Worm (Caenorhabditis elegans): Measurements from ENCODE around the gene irld-24.

irld-24 gene

ce11 chrX:13974448-13975071 lies 11.8 kb upstream of the irld-24 start (continued):
- TF ChIP-seq blmp-1 (tag; optimal IDR thresholded peaks at IDR 0.05; ENCODE audit: insufficient read depth) (peak; percentile 87), lin-11 (tag; optimal IDR thresholded peaks at IDR 0.05) (no peak), lsy-2 (tag; optimal IDR thresholded peaks at IDR 0.05) (no peak), egl-27 (tag; optimal IDR thresholded peaks at IDR 0.05) (peak; percentile 58), Y55F3AM.14 (GFP tag; optimal IDR thresholded peaks at IDR 0.05) (no peak), nhr-129 (tag; optimal IDR thresholded peaks at IDR 0.05) (no peak), elt-1 (tag; optimal IDR thresholded peaks at IDR 0.05) (peak; percentile 59), ZK546.5 (tag; optimal IDR thresholded peaks at IDR 0.05) (no peak), nhr-237 (tag; optimal IDR thresholded peaks at IDR 0.05) (no peak)

DNA sequence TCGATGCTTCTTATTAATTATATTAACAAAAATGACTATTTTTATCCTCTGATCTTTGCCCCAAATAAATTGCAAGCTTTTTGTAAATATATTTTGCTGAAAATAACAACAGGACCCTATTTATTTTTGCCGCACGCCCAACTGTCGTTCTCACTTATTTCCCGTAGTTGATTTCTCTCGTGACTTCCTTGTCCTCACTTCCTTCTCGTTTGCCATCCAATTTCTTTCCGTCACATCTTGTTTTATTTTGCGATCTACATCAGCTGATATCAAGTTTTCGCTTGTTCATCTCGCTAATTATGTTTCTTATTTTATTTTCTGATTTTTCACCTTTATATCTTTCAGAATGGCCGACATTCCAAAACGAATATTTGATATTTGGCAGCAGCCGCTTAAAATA lies 11.1 kb upstream of the irld-24 start, which contains the start of gene F48F7.5:
TSS of gene F48F7.5 (plus strand) at position 340 of the 400 bp plus-strand sequence.
- TF ChIP-seq peb-1 (tag; optimal IDR thresholded peaks at IDR 0.05) (no peak), F13H6.1 (tag; optimal IDR thresholded peaks at IDR 0.05) (peak; percentile 56), lsy-2 (tag; optimal IDR thresholded peaks at IDR 0.05) (peak in 1 of 2 experiments; percentile 55), crh-2 (tag; optimal IDR thresholded peaks at IDR 0.05) (peak; percentile 37), ztf-11 (tag; optimal IDR thresholded peaks at IDR 0.05) (no peak), ceh-16 (tag; optimal IDR thresholded peaks at IDR 0.05) (peak; percentile 22), nhr-23 (tag; optimal IDR thresholded peaks at IDR 0.05) (no peak), egl-27 (tag; optimal IDR thresholded peaks at IDR 0.05) (peak; percentile 52), skn-1 (tag; optimal IDR thresholded peaks at IDR 0.05) (no peak), sma-3 (GFP tag; optimal IDR thresholded peaks at IDR 0.05) (peak; percentile 49), snpc-4 (tag; optimal IDR thresholded peaks at IDR 0.05) (peak; percentile 31), nhr-6 (tag; optimal IDR thresholded peaks at IDR 0.05) (peak; percentile 13), sma-9 (GFP tag; optimal IDR thresholded peaks at IDR 0.05) (peak; percentile 86), sma-9 (tag; optimal IDR thresholded peaks at IDR 0.05) (no peak), blmp-1 (tag; optimal IDR thresholded peaks at IDR 0.05; ENCODE audit: insufficient read depth) (peak; percentile 64), sem-4 (tag; optimal IDR thresholded peaks at IDR 0.05) (peak; percentile 84), C34F6.9 (tag; optimal IDR thresholded peaks at IDR 0.05) (peak; percentile 31), ztf-4 (tag; optimal IDR thresholded peaks at IDR 0.05) (no peak), nhr-25 (tag; optimal IDR thresholded peaks at IDR 0.05) (peak; percentile 81), unc-39 (tag; optimal IDR thresholded peaks at IDR 0.05) (no peak), nhr-21 (tag; optimal IDR thresholded peaks at IDR 0.05) (peak; percentile 43), mdl-1 (tag; optimal IDR thresholded peaks at IDR 0.05) (peak in 1 of 2 experiments; percentile 50), nhr-129 (tag; optimal IDR thresholded peaks at IDR 0.05) (peak; percentile 76), zag-1 (tag; optimal IDR thresholded peaks at IDR 0.05) (no peak)

DNA sequence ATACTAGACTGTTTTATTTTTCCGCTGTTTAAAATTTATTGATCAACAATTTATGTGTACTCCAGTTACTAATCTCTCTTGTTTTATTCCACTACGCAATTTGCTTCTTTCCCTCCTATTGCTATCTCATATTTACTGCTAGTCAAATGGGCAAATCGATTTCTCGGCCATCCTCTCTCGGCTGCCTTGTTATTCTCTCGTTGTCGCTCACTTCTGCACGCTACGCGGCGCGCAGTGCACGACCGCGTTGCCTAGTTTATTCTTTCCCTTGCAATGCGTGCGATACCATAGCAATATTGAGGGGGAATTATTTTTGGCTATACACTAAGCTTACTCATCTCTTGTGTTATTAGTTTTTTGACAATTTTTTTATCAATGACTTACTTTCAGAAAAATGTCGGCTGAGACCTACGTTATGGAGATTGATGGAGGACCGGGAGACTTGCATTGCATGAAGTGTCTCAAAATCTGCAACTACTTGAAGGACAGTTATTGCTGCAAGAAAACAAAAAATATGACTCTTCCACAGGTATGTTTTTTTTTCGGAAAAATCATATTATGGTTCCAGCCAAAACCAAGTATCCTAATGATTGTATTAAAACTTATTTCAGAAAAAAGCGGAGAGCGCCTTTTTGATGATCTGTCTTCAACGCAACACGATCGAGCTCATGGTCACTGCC lies 8.8 kb upstream of the irld-24 start, which contains the start of gene F48F7.6:
TSS of gene F48F7.6 (plus strand) at position 391 of the 680 bp plus-strand sequence.
- TF ChIP-seq nhr-11 (tag; optimal IDR thresholded peaks at IDR 0.05) (no peak), lin-11 (tag; optimal IDR thresholded peaks at IDR 0.05) (peak; percentile 36), unc-55 (GFP tag; optimal IDR thresholded peaks at IDR 0.05) (peak; percentile 35), egl-27 (tag; optimal IDR thresholded peaks at IDR 0.05) (no peak), nhr-21 (tag; optimal IDR thresholded peaks at IDR 0.05) (no peak), sem-4 (tag; optimal IDR thresholded peaks at IDR 0.05) (peak; percentile 8), mbf-1 (tag; optimal IDR thresholded peaks at IDR 0.05) (no peak), C34F6.9 (tag; optimal IDR thresholded peaks at IDR 0.05) (peak; percentile 67), blmp-1 (tag; optimal IDR thresholded peaks at IDR 0.05; ENCODE audit: insufficient read depth) (no peak), Y55F3AM.14 (GFP tag; optimal IDR thresholded peaks at IDR 0.05) (no peak), dmd-4 (tag; optimal IDR thresholded peaks at IDR 0.05) (no peak), R02D3.7 (tag; optimal IDR thresholded peaks at IDR 0.05) (no peak), nhr-129 (tag; optimal IDR thresholded peaks at IDR 0.05) (peak; percentile 75), unc-62 (GFP tag; optimal IDR thresholded peaks at IDR 0.05) (no peak), F13H6.1 (tag; optimal IDR thresholded peaks at IDR 0.05) (peak; percentile 2), ztf-1 (GFP tag; conservative IDR thresholded peaks at IDR 0.05) (no peak), peb-1 (tag; optimal IDR thresholded peaks at IDR 0.05) (no peak), aly-2 (tag; optimal IDR thresholded peaks at IDR 0.05) (no peak), nhr-23 (tag; optimal IDR thresholded peaks at IDR 0.05) (no peak), nhr-6 (tag; optimal IDR thresholded peaks at IDR 0.05) (no peak), sma-9 (GFP tag; optimal IDR thresholded peaks at IDR 0.05) (no peak), sma-9 (tag; optimal IDR thresholded peaks at IDR 0.05) (no peak), sma-3 (GFP tag; optimal IDR thresholded peaks at IDR 0.05) (no peak), ceh-82 (tag; optimal IDR thresholded peaks at IDR 0.05) (no peak), ztf-11 (tag; optimal IDR thresholded peaks at IDR 0.05) (no peak), lsy-2 (tag; optimal IDR thresholded peaks at IDR 0.05) (peak in 1 of 2 experiments; percentile 54), ama-1 (optimal IDR thresholded peaks at IDR 0.05) (peak; percentile 1), ztf-4 (tag; optimal IDR thresholded peaks at IDR 0.05) (peak; percentile 8), crh-2 (tag; optimal IDR thresholded peaks at IDR 0.05) (peak; percentile 28), zag-1 (tag; optimal IDR thresholded peaks at IDR 0.05) (no peak), gmeb-1 (tag; optimal IDR thresholded peaks at IDR 0.05) (peak; percentile 14), elt-1 (tag; optimal IDR thresholded peaks at IDR 0.05) (no peak), nhr-237 (tag; optimal IDR thresholded peaks at IDR 0.05) (no peak), mdl-1 (tag; optimal IDR thresholded peaks at IDR 0.05) (peak in 1 of 2 experiments; percentile 34), alr-1 (tag; optimal IDR thresholded peaks at IDR 0.05) (no peak), lin-13 (GFP tag; optimal IDR thresholded peaks at IDR 0.05) (no peak), skn-1 (tag; optimal IDR thresholded peaks at IDR 0.05) (no peak), lin-39 (tag; optimal IDR thresholded peaks at IDR 0.05) (no peak), nhr-77 (tag; optimal IDR thresholded peaks at IDR 0.05) (no peak), snpc-4 (tag; optimal IDR thresholded peaks at IDR 0.05) (peak; percentile 13)
